Fruit fly (Drosophila melanogaster) whole organism, embryonic: ENCODE data around the gene CG17593.

Experiments used
- Adf1 ChIP-seq: fragments of 200-800 bp; sonication (Bioruptor generic); IDR thresholded peaks from 2 replicates; pipeline ENCODE4 v1.3.6; 2022; ENCODE audit warnings: missing biosample characterization, missing genetic modification characterization
- B-H2 ChIP-seq: fragments of 200-800 bp; sonication (Bioruptor generic); optimal IDR thresholded peaks from 2 replicates; lab custom pipeline; 2018; ENCODE audit warnings: missing biosample characterization, mild to moderate bottlenecking, missing genetic modification characterization
- BtbVII ChIP-seq: fragments of 200-800 bp; sonication (Bioruptor generic); optimal IDR thresholded peaks from 3 replicates; lab custom pipeline; 2017; ENCODE audit warnings: missing biosample characterization, mild to moderate bottlenecking, missing genetic modification characterization
- CG10979 ChIP-seq: fragments of 200-800 bp; sonication (Bioruptor generic); optimal IDR thresholded peaks from 2 replicates; lab custom pipeline; 2018; ENCODE audit warnings: missing biosample characterization, mild to moderate bottlenecking, missing genetic modification characterization, moderate library complexity
- CG11723 ChIP-seq: fragments of 200-800 bp; sonication (Bioruptor generic); optimal IDR thresholded peaks from 2 replicates; lab custom pipeline; 2017; ENCODE audit warnings: missing biosample characterization, mild to moderate bottlenecking, missing genetic modification characterization
- CG12744 ChIP-seq: fragments of 200-800 bp; sonication (Bioruptor generic); optimal IDR thresholded peaks from 2 replicates; lab custom pipeline; 2016; ENCODE audit warnings: missing biosample characterization, missing genetic modification characterization
- CG13624 ChIP-seq: fragments of 200-800 bp; sonication (Bioruptor generic); optimal IDR thresholded peaks from 2 replicates; lab custom pipeline; 2016; ENCODE audit warnings: missing biosample characterization, missing genetic modification characterization
- CG14710 ChIP-seq: fragments of 200-800 bp; sonication (Bioruptor generic); optimal IDR thresholded peaks from 3 replicates; lab custom pipeline; 2019; ENCODE audit warnings: missing biosample characterization, mild to moderate bottlenecking, missing genetic modification characterization, moderate library complexity
- CG2116 ChIP-seq: fragments of 200-800 bp; sonication (Bioruptor generic); optimal IDR thresholded peaks from 3 replicates; lab custom pipeline; 2018; ENCODE audit warnings: missing biosample characterization, mild to moderate bottlenecking, missing genetic modification characterization
- CG33213 ChIP-seq: fragments of 200-800 bp; sonication (Bioruptor generic); optimal IDR thresholded peaks from 3 replicates; lab custom pipeline; 2016; ENCODE audit warnings: missing biosample characterization, missing genetic modification characterization
- CG34422 ChIP-seq: fragments of 200-800 bp; sonication (Bioruptor generic); IDR thresholded peaks from 3 replicates; pipeline ENCODE4 v1.3.6; 2022; ENCODE audit warnings: missing biosample characterization, missing genetic modification characterization
- CG3847 ChIP-seq: fragments of 200-800 bp; sonication (Bioruptor generic); IDR thresholded peaks from 2 replicates; pipeline ENCODE4 v1.3.6; 2022; ENCODE audit warnings: missing biosample characterization, missing genetic modification characterization
- CG6254 ChIP-seq: fragments of 200-800 bp; sonication (Bioruptor generic); optimal IDR thresholded peaks from 3 replicates; lab custom pipeline; 2017; ENCODE audit warnings: mild to moderate bottlenecking, missing biosample characterization, missing genetic modification reagents, missing genetic modification characterization
- CG7987 ChIP-seq: fragments of 200-800 bp; sonication (Bioruptor generic); optimal IDR thresholded peaks from 2 replicates; lab custom pipeline; 2018; ENCODE audit warnings: missing biosample characterization, mild to moderate bottlenecking, missing genetic modification characterization, moderate library complexity
- CG9817 ChIP-seq: fragments of 200-800 bp; sonication (Bioruptor generic); optimal IDR thresholded peaks from 2 replicates; lab custom pipeline; 2018; ENCODE audit warnings: missing biosample characterization, mild to moderate bottlenecking, missing genetic modification characterization, moderate library complexity
- CHES-1-like ChIP-seq: fragments of 200-800 bp; sonication (Bioruptor generic); optimal IDR thresholded peaks from 2 replicates; lab custom pipeline; 2016; ENCODE audit warnings: missing biosample characterization, missing genetic modification characterization
- Dad ChIP-seq: fragments of 200-800 bp; sonication (Bioruptor generic); optimal IDR thresholded peaks from 3 replicates; lab custom pipeline; 2016; ENCODE audit warnings: missing biosample characterization, missing genetic modification characterization
- Dll ChIP-seq: fragments of 200-800 bp; sonication (Bioruptor generic); IDR thresholded peaks from 4 replicates; pipeline ENCODE4 v1.3.6; 2022; ENCODE audit warnings: missing biosample characterization, missing genetic modification characterization; ENCODE audit not compliant: partially characterized antibody
- Ets65A ChIP-seq: fragments of 200-800 bp; sonication (Bioruptor generic); peaks from one replicate; lab custom pipeline; 2016; ENCODE audit warnings: missing biosample characterization, missing genetic modification characterization
- Hand ChIP-seq: fragments of 200-800 bp; sonication (Bioruptor generic); optimal IDR thresholded peaks from 2 replicates; lab custom pipeline; 2017; ENCODE audit warnings: mild to moderate bottlenecking, missing biosample characterization, missing genetic modification reagents, missing genetic modification characterization
- HmgZ ChIP-seq: fragments of 200-800 bp; sonication (Bioruptor generic); optimal IDR thresholded peaks from 2 replicates; lab custom pipeline; 2018; ENCODE audit warnings: missing biosample characterization, mild to moderate bottlenecking, missing genetic modification characterization
- Hr78 ChIP-seq, 2 experiments: fragments of 200-800 bp in 1 of 2; fragments of >200 bp in 1 of 2; sonication (Bioruptor generic) in 1 of 2; optimal IDR thresholded peaks; 2 replicates each; lab custom pipeline; 2017 to 2019; ENCODE audit warnings: missing biosample characterization in 2 of 2, missing genetic modification characterization in 2 of 2, mild to moderate bottlenecking in 1 of 2, moderate library complexity in 1 of 2
- Hsf ChIP-seq: fragments of 200-800 bp; sonication (Bioruptor generic); optimal IDR thresholded peaks from 3 replicates; lab custom pipeline; 2016; ENCODE audit warnings: missing biosample characterization, missing genetic modification characterization
- Med ChIP-seq: fragments of 200-800 bp; sonication (Bioruptor generic); peaks from one replicate; lab custom pipeline; 2016; ENCODE audit warnings: missing biosample characterization, missing genetic modification characterization, mild to moderate bottlenecking, inconsistent platforms, moderate library complexity
- Pdp1 ChIP-seq, 2 experiments: fragments of 200-800 bp; sonication (Bioruptor generic); optimal IDR thresholded peaks; 3 replicates each; lab custom pipeline; 2016; ENCODE audit warnings: missing biosample characterization in 2 of 2, missing genetic modification characterization in 2 of 2, mild to moderate bottlenecking in 1 of 2, moderate library complexity in 1 of 2
- Ssrp ChIP-seq: fragments of 200-800 bp; sonication (Bioruptor generic); optimal IDR thresholded peaks from 2 replicates; lab custom pipeline; 2018; ENCODE audit warnings: missing biosample characterization, mild to moderate bottlenecking, missing genetic modification characterization, moderate library complexity
- TFAM ChIP-seq: fragments of 200-800 bp; sonication (Bioruptor generic); optimal IDR thresholded peaks from 2 replicates; lab custom pipeline; 2017; ENCODE audit warnings: missing biosample characterization, missing genetic modification characterization, inconsistent platforms
- Taf1 ChIP-seq: fragments of 200-800 bp; sonication (Bioruptor generic); IDR thresholded peaks from 2 replicates; pipeline ENCODE4 v1.3.6; 2022; ENCODE audit warnings: missing biosample characterization, missing genetic modification characterization
- amos ChIP-seq: fragments of 200-800 bp; sonication (Bioruptor generic); IDR thresholded peaks from 2 replicates; pipeline ENCODE4 v1.3.6; 2022; ENCODE audit warnings: missing biosample characterization, missing genetic modification characterization; ENCODE audit not compliant: partially characterized antibody
- bab2 ChIP-seq: fragments of 200-800 bp; sonication (Bioruptor generic); optimal IDR thresholded peaks from 2 replicates; lab custom pipeline; 2016; ENCODE audit warnings: missing biosample characterization, missing genetic modification characterization
- crol ChIP-seq: fragments of 200-800 bp; sonication (Bioruptor generic); IDR thresholded peaks from 2 replicates; pipeline ENCODE4 v1.3.6; 2022; ENCODE audit warnings: missing biosample characterization, missing genetic modification characterization
- ems ChIP-seq: fragments of 200-800 bp; sonication (Bioruptor generic); optimal IDR thresholded peaks from 3 replicates; lab custom pipeline; 2016; ENCODE audit warnings: missing biosample characterization, missing genetic modification characterization
- ewg ChIP-seq: fragments of 200-800 bp; sonication (Bioruptor generic); optimal IDR thresholded peaks from 3 replicates; lab custom pipeline; 2017; ENCODE audit warnings: mild to moderate bottlenecking, missing biosample characterization, missing genetic modification reagents, missing genetic modification characterization
- fd96Cb ChIP-seq: fragments of 200-800 bp; sonication (Bioruptor generic); optimal IDR thresholded peaks from 2 replicates; lab custom pipeline; 2018; ENCODE audit warnings: missing biosample characterization, mild to moderate bottlenecking, missing genetic modification characterization, moderate library complexity
- gcm ChIP-seq: fragments of 200-800 bp; sonication (Bioruptor generic); optimal IDR thresholded peaks from 2 replicates; lab custom pipeline; 2019; ENCODE audit warnings: missing biosample characterization, mild to moderate bottlenecking, missing genetic modification characterization, moderate library complexity
- hb ChIP-seq: fragments of 200-800 bp; sonication (Bioruptor generic); IDR thresholded peaks from 3 replicates; pipeline ENCODE4 v1.3.6; 2022; ENCODE audit warnings: missing biosample characterization, missing genetic modification characterization; ENCODE audit not compliant: partially characterized antibody
- jing ChIP-seq: fragments of 200-800 bp; sonication (Bioruptor generic); optimal IDR thresholded peaks from 2 replicates; lab custom pipeline; 2018; ENCODE audit warnings: missing biosample characterization, mild to moderate bottlenecking, missing genetic modification characterization
- knrl ChIP-seq: fragments of 200-800 bp; sonication (Bioruptor generic); IDR thresholded peaks from 3 replicates; pipeline ENCODE4 v1.3.6; 2022; ENCODE audit warnings: missing biosample characterization, missing genetic modification characterization; ENCODE audit not compliant: partially characterized antibody
- mam ChIP-seq: fragments of 200-800 bp; sonication (Bioruptor generic); optimal IDR thresholded peaks from 3 replicates; lab custom pipeline; 2016; ENCODE audit warnings: missing biosample characterization, missing genetic modification characterization
- mirr ChIP-seq: fragments of 200-800 bp; sonication (Bioruptor generic); optimal IDR thresholded peaks from 3 replicates; lab custom pipeline; 2018; ENCODE audit warnings: missing biosample characterization, mild to moderate bottlenecking, missing genetic modification characterization
- nau ChIP-seq: fragments of 200-800 bp; sonication (Bioruptor generic); optimal IDR thresholded peaks from 3 replicates; lab custom pipeline; 2017; ENCODE audit warnings: missing biosample characterization, mild to moderate bottlenecking, missing genetic modification characterization, missing genetic modification reagents
- odd ChIP-seq: fragments of 200-800 bp; sonication (Bioruptor generic); optimal IDR thresholded peaks from 2 replicates; lab custom pipeline; 2017; ENCODE audit warnings: missing biosample characterization, mild to moderate bottlenecking, missing genetic modification characterization
- otp ChIP-seq: fragments of 200-800 bp; sonication (Bioruptor generic); IDR thresholded peaks from 3 replicates; pipeline ENCODE4, ENCODE4 v1.3.6; 2022; ENCODE audit warnings: missing biosample characterization, missing genetic modification characterization
- pros ChIP-seq: fragments of 200-800 bp; sonication (Bioruptor generic); optimal IDR thresholded peaks from 3 replicates; lab custom pipeline; 2019; ENCODE audit warnings: missing biosample characterization, mild to moderate bottlenecking, missing genetic modification characterization, moderate library complexity
- rib ChIP-seq: fragments of 200-800 bp; sonication (Bioruptor generic); IDR thresholded peaks from 2 replicates; pipeline ENCODE4 v1.3.6; 2022; ENCODE audit warnings: missing biosample characterization, missing genetic modification characterization
- sim ChIP-seq: fragments of 200-800 bp; sonication (Bioruptor generic); IDR thresholded peaks from 2 replicates; pipeline ENCODE4 v1.3.6; 2022; ENCODE audit warnings: missing biosample characterization, missing genetic modification characterization
- slp2 ChIP-seq: fragments of 200-800 bp; sonication (Bioruptor generic); optimal IDR thresholded peaks from 2 replicates; lab custom pipeline; 2016; ENCODE audit warnings: missing biosample characterization, missing genetic modification characterization
- tna ChIP-seq: fragments of 200-800 bp; sonication (Bioruptor generic); IDR thresholded peaks from 2 replicates; pipeline ENCODE4 v1.3.6; 2022; ENCODE audit warnings: missing biosample characterization, missing genetic modification characterization; ENCODE audit not compliant: partially characterized antibody
- vfl ChIP-seq: fragments of 200-800 bp; sonication (Bioruptor generic); optimal IDR thresholded peaks from 2 replicates; lab custom pipeline; 2016; ENCODE audit warnings: missing biosample characterization, missing genetic modification characterization

Gene CG17593

DNA sequence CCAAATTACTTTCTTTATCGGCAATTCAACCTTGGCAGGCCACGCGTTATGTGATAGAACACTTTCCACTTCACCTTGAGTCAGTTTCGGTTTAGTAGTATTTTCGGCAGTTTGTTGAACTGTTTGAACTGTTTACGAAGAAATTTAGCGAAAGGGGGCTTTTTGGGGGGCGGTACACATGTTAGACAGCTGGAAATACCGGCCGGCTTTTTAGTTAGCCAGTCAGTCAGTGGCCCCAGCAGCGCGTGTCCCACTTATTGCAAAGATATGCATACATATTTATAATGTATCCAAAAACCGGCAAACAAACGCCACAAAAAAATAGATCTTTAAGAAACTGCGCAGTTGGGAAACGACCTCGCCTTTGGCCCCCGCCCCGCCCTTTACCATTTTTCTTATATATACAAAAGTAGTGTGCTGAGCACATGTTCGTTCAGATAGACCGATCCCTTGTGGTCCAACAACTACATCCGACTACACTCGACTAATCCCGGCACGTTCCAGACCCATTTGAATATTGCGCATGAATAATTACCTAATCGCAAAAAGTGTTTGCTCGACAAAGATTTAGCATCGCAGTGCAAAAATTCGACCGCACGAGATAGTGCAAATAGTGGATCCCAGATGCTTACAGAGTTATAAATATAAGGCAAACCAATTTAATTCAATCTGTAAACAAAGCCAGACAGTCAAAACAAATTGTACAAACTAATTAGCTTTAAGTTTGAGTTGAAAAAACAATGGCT lies 34.8 kb upstream of the CG17593 start (continued):
- no peak for TF ChIP-seq gcm
- no peak for TF ChIP-seq otp
- TF ChIP-seq CG11723 (GFP tag; lab: Kevin White, UChicago): no peak
- no peak for TF ChIP-seq CG33213 (GFP tag; lab: Kevin White, UChicago)
- no peak for TF ChIP-seq CHES-1-like (GFP tag; lab: Kevin White, UChicago)
- no peak for TF ChIP-seq TFAM (GFP tag; lab: Kevin White, UChicago)
- no peak for TF ChIP-seq CG12744 (GFP tag; lab: Kevin White, UChicago)
- TF ChIP-seq crol: peak; percentile 66; the same call in 1 of the 2 replicates
- no peak for TF ChIP-seq slp2 (GFP tag; lab: Kevin White, UChicago)
- no peak for TF ChIP-seq Hr78 (GFP tag; optimal IDR thresholded peaks at IDR 0.05; lab: Kevin White, UChicago)
- TF ChIP-seq Dad: no peak
- no peak for TF ChIP-seq CG10979
- TF ChIP-seq rib (GFP tag; lab: Robert Waterston, UW): peak; percentile 49
- TF ChIP-seq sim (GFP tag; lab: Robert Waterston, UW): no peak
- TF ChIP-seq fd96Cb (tag; lab: Kevin White, UChicago): no peak
- TF ChIP-seq Hsf (GFP tag; lab: Kevin White, UChicago): no peak
- no peak for TF ChIP-seq bab2 (GFP tag; lab: Kevin White, UChicago)
- TF ChIP-seq hb (GFP tag; lab: Robert Waterston, UW): no peak
- no peak for TF ChIP-seq CG6254 (GFP tag; lab: Kevin White, UChicago)
- 0 out of 2 replicates have a peak, but pooled peaks have one; percentile 31 for TF ChIP-seq tna
- TF ChIP-seq jing (GFP tag; lab: Kevin White, UChicago): no peak
- no peak for TF ChIP-seq B-H2 (GFP tag; lab: Kevin White, UChicago)
- TF ChIP-seq Dll (GFP tag; lab: Robert Waterston, UW): no peak
- peak in 1 of 2 experiments; percentile 26 for TF ChIP-seq Pdp1 (GFP tag; optimal IDR thresholded peaks at IDR 0.05; lab: Kevin White, UChicago)
- TF ChIP-seq Hand (GFP tag; lab: Kevin White, UChicago): no peak
- TF ChIP-seq CG7987: peak; percentile 22
- TF ChIP-seq CG34422: peak; percentile 69; the same call in 1 of the 3 replicates
- no peak for TF ChIP-seq Taf1
- TF ChIP-seq odd (GFP tag; lab: Kevin White, UChicago): peak; percentile 2
- TF ChIP-seq Ets65A: peak; percentile 38
- no peak for TF ChIP-seq HmgZ (tag; lab: Kevin White, UChicago)
- TF ChIP-seq mam: no peak
- TF ChIP-seq CG9817 (tag; lab: Kevin White, UChicago): no peak
- no peak for TF ChIP-seq ewg (GFP tag; lab: Kevin White, UChicago)
- 0 out of 2 replicates have a peak, but pooled peaks have one; percentile 20 for TF ChIP-seq amos (GFP tag; lab: Robert Waterston, UW)
- no peak for TF ChIP-seq pros (GFP tag; lab: Kevin White, UChicago)
- peak; percentile 14; the same call in 1 of the 2 replicates for TF ChIP-seq Adf1 (GFP tag; lab: Robert Waterston, UW)
- TF ChIP-seq knrl: no peak
- peak; percentile 18 for TF ChIP-seq mirr
- peak; percentile 2 for TF ChIP-seq nau (GFP tag; lab: Kevin White, UChicago)
- TF ChIP-seq BtbVII (GFP tag; lab: Kevin White, UChicago): peak; percentile 23
- no peak for TF ChIP-seq Ssrp (tag; lab: Kevin White, UChicago)
- peak; percentile 95 for TF ChIP-seq CG13624 (GFP tag; lab: Kevin White, UChicago)
- TF ChIP-seq vfl (GFP tag; lab: Kevin White, UChicago): no peak
- TF ChIP-seq Med: peak; percentile 61
- no peak for TF ChIP-seq CG14710
- no peak for TF ChIP-seq ems
- TF ChIP-seq CG2116: peak; percentile 4
- TF ChIP-seq CG3847 (GFP tag; lab: Robert Waterston, UW): no peak
